Fruit fly (Drosophila melanogaster) whole organism, embryonic: Measurements from ENCODE around the gene CG4577.
A peak's percentile ranks its signal among the peaks of the same experiment; 100 is the strongest.

ENCODE experiments used
- CG10209 ChIP-seq: fragments of 200-800 bp; sonication (Bioruptor generic); optimal IDR thresholded peaks from 3 replicates; lab custom pipeline; 2017; ENCODE audit warnings: missing biosample characterization, mild to moderate bottlenecking, missing genetic modification characterization, missing genetic modification reagents
- CG10462 ChIP-seq: fragments of 200-800 bp; sonication (Bioruptor generic); optimal IDR thresholded peaks from 2 replicates; lab custom pipeline; 2016; ENCODE audit warnings: missing biosample characterization, missing genetic modification characterization
- CG11093 ChIP-seq: fragments of 200-800 bp; sonication (Bioruptor generic); IDR thresholded peaks from 3 replicates; pipeline ENCODE4 v1.3.6; 2022; ENCODE audit warnings: missing biosample characterization, missing genetic modification characterization
- CG12071 ChIP-seq: fragments of 200-800 bp; sonication (Bioruptor generic); optimal IDR thresholded peaks from 3 replicates; lab custom pipeline; 2018; ENCODE audit warnings: missing biosample characterization, mild to moderate bottlenecking, missing genetic modification characterization
- CG13123 ChIP-seq: fragments of 200-800 bp; sonication (Bioruptor generic); optimal IDR thresholded peaks from 2 replicates; lab custom pipeline; 2016; ENCODE audit warnings: missing biosample characterization, missing genetic modification characterization
- CG13894 ChIP-seq: fragments of 200-800 bp; sonication (Bioruptor generic); optimal IDR thresholded peaks from 3 replicates; lab custom pipeline; 2018; ENCODE audit warnings: missing biosample characterization, mild to moderate bottlenecking, missing genetic modification characterization, moderate library complexity
- CG17328 ChIP-seq: fragments of 200-800 bp; sonication (Bioruptor generic); IDR thresholded peaks from 2 replicates; pipeline ENCODE4 v1.3.6; 2022; ENCODE audit warnings: missing biosample characterization, missing genetic modification characterization
- CG17568 ChIP-seq: fragments of 200-800 bp; sonication (Bioruptor generic); optimal IDR thresholded peaks from 2 replicates; lab custom pipeline; 2018; ENCODE audit warnings: missing biosample characterization, mild to moderate bottlenecking, missing genetic modification characterization, moderate library complexity
- CG17612 ChIP-seq: fragments of 200-800 bp; sonication (Bioruptor generic); IDR thresholded peaks from 2 replicates; pipeline ENCODE4 v1.3.6; 2022; ENCODE audit warnings: missing biosample characterization, missing genetic modification characterization
- CG18599 ChIP-seq: fragments of 200-800 bp; sonication (Bioruptor generic); optimal IDR thresholded peaks from 3 replicates; lab custom pipeline; 2017; ENCODE audit warnings: missing biosample characterization, missing genetic modification characterization, mild to moderate bottlenecking, moderate library complexity, missing genetic modification reagents
- CG18619 ChIP-seq: fragments of 200-800 bp; sonication (Bioruptor generic); optimal IDR thresholded peaks from 3 replicates; lab custom pipeline; 2017; ENCODE audit warnings: missing biosample characterization, mild to moderate bottlenecking, missing genetic modification characterization
- CG2678 ChIP-seq: fragments of 200-800 bp; sonication (Bioruptor generic); optimal IDR thresholded peaks from 3 replicates; lab custom pipeline; 2019; ENCODE audit warnings: missing biosample characterization, mild to moderate bottlenecking, missing genetic modification characterization, moderate library complexity
- CG31365 ChIP-seq: fragments of 200-800 bp; sonication (Bioruptor generic); optimal IDR thresholded peaks from 2 replicates; lab custom pipeline; 2018; ENCODE audit warnings: missing biosample characterization, mild to moderate bottlenecking, missing genetic modification characterization
- CG3995 ChIP-seq: fragments of 200-800 bp; sonication (Bioruptor generic); optimal IDR thresholded peaks from 3 replicates; lab custom pipeline; 2016; ENCODE audit warnings: missing biosample characterization, missing genetic modification characterization
- CG4328 ChIP-seq: fragments of 200-800 bp; sonication (Bioruptor generic); optimal IDR thresholded peaks from 3 replicates; lab custom pipeline; 2017; ENCODE audit warnings: missing biosample characterization, missing genetic modification reagents, missing genetic modification characterization
- CG6272 ChIP-seq: fragments of 200-800 bp; sonication (Bioruptor generic); IDR thresholded peaks from 2 replicates; pipeline ENCODE4 v1.3.6; 2022; ENCODE audit warnings: missing biosample characterization, missing genetic modification characterization
- CG7271 ChIP-seq: fragments of 200-800 bp; sonication (Bioruptor generic); optimal IDR thresholded peaks from 2 replicates; lab custom pipeline; 2018; ENCODE audit warnings: missing biosample characterization, mild to moderate bottlenecking, missing genetic modification characterization, moderate library complexity
- CG8944 ChIP-seq: fragments of 200-800 bp; sonication (Bioruptor generic); optimal IDR thresholded peaks from 3 replicates; lab custom pipeline; 2016; ENCODE audit warnings: missing biosample characterization, missing genetic modification characterization
- CG9817 ChIP-seq: fragments of 200-800 bp; sonication (Bioruptor generic); optimal IDR thresholded peaks from 2 replicates; lab custom pipeline; 2018; ENCODE audit warnings: missing biosample characterization, mild to moderate bottlenecking, missing genetic modification characterization, moderate library complexity
- Dfd ChIP-seq, 2 experiments: fragments of >200 bp; optimal IDR thresholded peaks; 2 replicates each; lab custom pipeline; 2017; ENCODE audit warnings: missing biosample characterization in 2 of 2, missing genetic modification characterization in 2 of 2
- Dip3 ChIP-seq: fragments of 200-800 bp; sonication (Bioruptor generic); optimal IDR thresholded peaks from 3 replicates; lab custom pipeline; 2016; ENCODE audit warnings: missing biosample characterization, missing genetic modification characterization
- Ets97D ChIP-seq: fragments of 200-800 bp; sonication (Bioruptor generic); optimal IDR thresholded peaks from 3 replicates; lab custom pipeline; 2016; ENCODE audit warnings: missing biosample characterization, missing genetic modification characterization
- HLH3B ChIP-seq: fragments of 200-800 bp; sonication (Bioruptor generic); IDR thresholded peaks from 2 replicates; pipeline ENCODE4 v1.3.6; 2022; ENCODE audit warnings: missing biosample characterization, missing genetic modification characterization
- HmgD ChIP-seq: fragments of 200-800 bp; sonication (Bioruptor generic); optimal IDR thresholded peaks from 3 replicates; lab custom pipeline; 2016; ENCODE audit warnings: missing biosample characterization, missing genetic modification characterization
- Hsf ChIP-seq: fragments of 200-800 bp; sonication (Bioruptor generic); optimal IDR thresholded peaks from 3 replicates; lab custom pipeline; 2016; ENCODE audit warnings: missing biosample characterization, missing genetic modification characterization
- MBD-R2 ChIP-seq: fragments of 200-800 bp; sonication (Bioruptor generic); IDR thresholded peaks from 2 replicates; pipeline ENCODE4 v1.3.6; 2022; ENCODE audit warnings: missing biosample characterization, missing genetic modification characterization
- Scr ChIP-seq: fragments of 200-800 bp; sonication (Bioruptor generic); IDR thresholded peaks from 2 replicates; pipeline ENCODE4 v1.3.6; 2022; ENCODE audit warnings: missing biosample characterization, missing genetic modification characterization; ENCODE audit not compliant: partially characterized antibody
- Sin3A ChIP-seq: fragments of >200 bp; optimal IDR thresholded peaks from 2 replicates; lab custom pipeline; 2018
- Six4 ChIP-seq: fragments of 200-800 bp; sonication (Bioruptor generic); optimal IDR thresholded peaks from 2 replicates; lab custom pipeline; 2016; ENCODE audit warnings: missing biosample characterization, missing genetic modification characterization
- Sox100B ChIP-seq: fragments of 200-800 bp; sonication (Bioruptor generic); optimal IDR thresholded peaks from 3 replicates; lab custom pipeline; 2018; ENCODE audit warnings: missing biosample characterization, mild to moderate bottlenecking, missing genetic modification characterization
- Sry-β ChIP-seq: fragments of 200-800 bp; sonication (Bioruptor generic); optimal IDR thresholded peaks from 2 replicates; lab custom pipeline; 2018; ENCODE audit warnings: missing biosample characterization, mild to moderate bottlenecking, missing genetic modification characterization, moderate library complexity
- Ssrp ChIP-seq: fragments of 200-800 bp; sonication (Bioruptor generic); optimal IDR thresholded peaks from 2 replicates; lab custom pipeline; 2018; ENCODE audit warnings: missing biosample characterization, mild to moderate bottlenecking, missing genetic modification characterization, moderate library complexity
- Tbp ChIP-seq: fragments of >200 bp; optimal IDR thresholded peaks from 2 replicates; lab custom pipeline; 2018; ENCODE audit warnings: missing biosample characterization, missing genetic modification characterization
- abd-A ChIP-seq: fragments of 200-800 bp; sonication (Bioruptor generic); optimal IDR thresholded peaks from 3 replicates; lab custom pipeline; 2019; ENCODE audit warnings: missing biosample characterization, mild to moderate bottlenecking, missing genetic modification characterization, moderate library complexity
- ara ChIP-seq: fragments of 200-800 bp; sonication (Bioruptor generic); IDR thresholded peaks from 2 replicates; pipeline ENCODE4 v1.3.6; 2022; ENCODE audit warnings: missing biosample characterization, missing genetic modification characterization
- chm ChIP-seq: fragments of 200-800 bp; sonication (Bioruptor generic); IDR thresholded peaks from 2 replicates; pipeline ENCODE4 v1.3.6; 2022; ENCODE audit warnings: missing biosample characterization, missing genetic modification characterization
- crc ChIP-seq: fragments of 200-800 bp; sonication (Bioruptor generic); optimal IDR thresholded peaks from 2 replicates; lab custom pipeline; 2016; ENCODE audit warnings: missing biosample characterization, missing genetic modification characterization
- da ChIP-seq: fragments of 200-800 bp; sonication (Bioruptor generic); optimal IDR thresholded peaks from 2 replicates; lab custom pipeline; 2016; ENCODE audit warnings: missing biosample characterization, missing genetic modification characterization
- gce ChIP-seq: fragments of 200-800 bp; sonication (Bioruptor generic); IDR thresholded peaks from 3 replicates; pipeline ENCODE4 v1.3.6; 2022; ENCODE audit warnings: missing biosample characterization, missing genetic modification characterization
- gt ChIP-seq: fragments of 200-800 bp; sonication (Bioruptor generic); IDR thresholded peaks from 2 replicates; pipeline ENCODE4 v1.3.6; 2022; ENCODE audit warnings: missing biosample characterization, missing genetic modification characterization
- hkb ChIP-seq, 2 experiments: fragments of 200-800 bp in 1 of 2; fragments of >200 bp in 1 of 2; sonication (Bioruptor generic) in 1 of 2; IDR thresholded peaks in 1 of 2; optimal IDR thresholded peaks in 1 of 2; 2 replicates each; pipeline versions ENCODE4 v1.3.6 to Lab custom; 2017 to 2022; ENCODE audit warnings: missing biosample characterization in 1 of 2, missing genetic modification characterization in 1 of 2
- hth ChIP-seq: fragments of >200 bp; optimal IDR thresholded peaks from 2 replicates; lab custom pipeline; 2017; ENCODE audit warnings: inconsistent platforms
- ind ChIP-seq: fragments of 200-800 bp; sonication (Bioruptor generic); optimal IDR thresholded peaks from 3 replicates; lab custom pipeline; 2016; ENCODE audit warnings: missing biosample characterization, missing genetic modification characterization
- jigr1 ChIP-seq: fragments of 200-800 bp; sonication (Bioruptor generic); IDR thresholded peaks from 3 replicates; pipeline ENCODE4 v1.3.6; 2022; ENCODE audit warnings: missing biosample characterization, missing genetic modification characterization
- klu ChIP-seq: fragments of 200-800 bp; sonication (Bioruptor generic); IDR thresholded peaks from 2 replicates; pipeline ENCODE4 v1.3.6; 2022; ENCODE audit warnings: missing biosample characterization, missing genetic modification characterization
- peb ChIP-seq: fragments of 200-800 bp; sonication (Bioruptor generic); IDR thresholded peaks from 2 replicates; pipeline ENCODE4 v1.3.6; 2022; ENCODE audit warnings: missing biosample characterization, missing genetic modification characterization
- prd ChIP-seq, 3 experiments: fragments of >200 bp in 2 of 3; fragments of 200-800 bp in 1 of 3; sonication (Bioruptor generic) in 1 of 3; optimal IDR thresholded peaks in 2 of 3; IDR thresholded peaks in 1 of 3; 2 replicates in 2 of 3; 3 replicates in 1 of 3; pipeline versions ENCODE4 v1.3.6 to Lab custom; 2017 to 2022; ENCODE audit warnings: missing biosample characterization in 1 of 3, missing genetic modification characterization in 1 of 3
- sisA ChIP-seq: fragments of 200-800 bp; sonication (Bioruptor generic); IDR thresholded peaks from 2 replicates; pipeline ENCODE4 v1.3.6; 2022; ENCODE audit warnings: missing biosample characterization, missing genetic modification characterization
- slp2 ChIP-seq: fragments of 200-800 bp; sonication (Bioruptor generic); optimal IDR thresholded peaks from 2 replicates; lab custom pipeline; 2016; ENCODE audit warnings: missing biosample characterization, missing genetic modification characterization
- toy ChIP-seq: fragments of 200-800 bp; sonication (Bioruptor generic); IDR thresholded peaks from 2 replicates; pipeline ENCODE4 v1.3.6; 2022; ENCODE audit warnings: missing biosample characterization, missing genetic modification characterization
- tup ChIP-seq: fragments of 200-800 bp; sonication (Bioruptor generic); optimal IDR thresholded peaks from 2 replicates; lab custom pipeline; 2016; ENCODE audit warnings: missing biosample characterization, mild to moderate bottlenecking, missing genetic modification characterization, moderate library complexity
- yki ChIP-seq: fragments of >200 bp; optimal IDR thresholded peaks from 3 replicates; lab custom pipeline; 2018

Gene CG4577

dm6 chr2L:1142730-1143281 is 8.3 kb downstream of the CG4577 start, which contains the start of gene MFS3 (continued):
- TF ChIP-seq Dfd (GFP tag; optimal IDR thresholded peaks at IDR 0.05; lab: Kevin White, UChicago) (no peak), klu (GFP tag; lab: Robert Waterston, UW) (no peak), Sin3A (no peak), CG17568 (no peak), Tbp (no peak), CG13894 (tag; lab: Kevin White, UChicago) (peak; percentile 81), abd-A (tag; lab: Kevin White, UChicago) (peak; percentile 96), peb (GFP tag; lab: Robert Waterston, UW) (no peak), CG31365 (tag; lab: Kevin White, UChicago) (no peak), Sox100B (GFP tag; lab: Kevin White, UChicago) (no peak), Six4 (GFP tag; lab: Kevin White, UChicago) (no peak), Ssrp (no peak), CG18619 (GFP tag; lab: Kevin White, UChicago) (no peak), prd (optimal IDR thresholded peaks at IDR 0.05; lab: Kevin White, UChicago) (no peak), prd (GFP tag; IDR thresholded peaks at IDR 0.05; lab: Robert Waterston, UW) (no peak), CG7271 (no peak), CG6272 (GFP tag; lab: Robert Waterston, UW) (peak; percentile 6; the same call in 1 of the 2 replicates), Hsf (GFP tag; lab: Kevin White, UChicago) (peak; percentile 28), CG9817 (tag; lab: Kevin White, UChicago) (no peak), CG12071 (GFP tag; lab: Kevin White, UChicago) (no peak), HLH3B (GFP tag; lab: Robert Waterston, UW) (no peak; the same call in 1 of the 2 replicates), gce (GFP tag; lab: Robert Waterston, UW) (0 out of 3 replicates have a peak, but pooled peaks have one; percentile 32), ara (GFP tag; lab: Robert Waterston, UW) (no peak), tup (GFP tag; lab: Kevin White, UChicago) (no peak), CG2678 (peak; percentile 25), MBD-R2 (GFP tag; lab: Robert Waterston, UW) (no peak), CG11093 (GFP tag; lab: Robert Waterston, UW) (no peak), HmgD (peak; percentile 61), Dip3 (peak; percentile 0), slp2 (GFP tag; lab: Kevin White, UChicago) (no peak), jigr1 (GFP tag; lab: Robert Waterston, UW) (no peak), chm (GFP tag; lab: Robert Waterston, UW) (no peak), CG10209 (no peak), CG10462 (no peak), CG17328 (GFP tag; lab: Robert Waterston, UW) (no peak), Scr (GFP tag; lab: Robert Waterston, UW) (no peak), toy (GFP tag; lab: Robert Waterston, UW) (peak; percentile 41; the same call in 1 of the 2 replicates), CG17612 (GFP tag; lab: Robert Waterston, UW) (no peak), sisA (GFP tag; lab: Robert Waterston, UW) (no peak), hth (lab: Kevin White, UChicago) (no peak), CG4328 (GFP tag; lab: Kevin White, UChicago) (no peak), gt (GFP tag; lab: Robert Waterston, UW) (no peak), Ets97D (GFP tag; lab: Kevin White, UChicago) (peak; percentile 19), crc (no peak), Sry-β (GFP tag; lab: Kevin White, UChicago) (no peak), da (GFP tag; lab: Kevin White, UChicago) (no peak), CG13123 (no peak), ind (GFP tag; lab: Kevin White, UChicago) (no peak), CG18599 (GFP tag; lab: Kevin White, UChicago) (peak; percentile 46), hkb (optimal IDR thresholded peaks at IDR 0.05; lab: Kevin White, UChicago) (no peak), hkb (GFP tag; IDR thresholded peaks at IDR 0.05; lab: Robert Waterston, UW) (0 out of 2 replicates have a peak, but pooled peaks have one; percentile 10), CG8944 (no peak), yki (lab: Kevin White, UChicago) (no peak), CG3995 (GFP tag; lab: Kevin White, UChicago) (no peak)
